Fruit fly (Drosophila melanogaster) whole organism, pupa: ENCODE data around the gene Crag.
A peak's percentile ranks its signal among the peaks of the same experiment; 100 is the strongest.

Experiments
- CG10348 ChIP-seq: fragments of 200-800 bp; sonication (Bioruptor generic); IDR thresholded peaks from 2 replicates; pipeline ENCODE4 v1.3.6; 2022; ENCODE audit warnings: missing biosample characterization, missing genetic modification characterization
- CG12605 ChIP-seq: fragments of 200-800 bp; sonication (Bioruptor generic); IDR thresholded peaks from 2 replicates; pipeline ENCODE4 v1.3.6; 2022; ENCODE audit warnings: missing biosample characterization, missing genetic modification characterization
- CG13204 ChIP-seq: fragments of 200-800 bp; sonication (Bioruptor generic); optimal IDR thresholded peaks from 2 replicates; lab custom pipeline; 2018; ENCODE audit warnings: missing biosample characterization, mild to moderate bottlenecking, missing genetic modification characterization, moderate library complexity
- CG14655 ChIP-seq: fragments of 200-800 bp; sonication (Bioruptor generic); optimal IDR thresholded peaks from 3 replicates; lab custom pipeline; 2017; ENCODE audit warnings: mild to moderate bottlenecking, missing biosample characterization, missing genetic modification reagents, missing genetic modification characterization
- CG15710 ChIP-seq: fragments of 200-800 bp; sonication (Bioruptor generic); optimal IDR thresholded peaks from 2 replicates; lab custom pipeline; 2018; ENCODE audit warnings: missing biosample characterization, mild to moderate bottlenecking, missing genetic modification characterization, moderate library complexity
- CG17806 ChIP-seq: fragments of 200-800 bp; sonication (Bioruptor generic); optimal IDR thresholded peaks from 2 replicates; lab custom pipeline; 2018; ENCODE audit warnings: missing biosample characterization, mild to moderate bottlenecking, missing genetic modification characterization, moderate library complexity
- CG32121 ChIP-seq: fragments of 200-800 bp; sonication (Bioruptor generic); IDR thresholded peaks from 2 replicates; pipeline ENCODE4 v1.3.6; 2022; ENCODE audit warnings: missing biosample characterization, missing genetic modification characterization
- CG34367 ChIP-seq: fragments of 200-800 bp; sonication (Bioruptor generic); optimal IDR thresholded peaks from 2 replicates; lab custom pipeline; 2018; ENCODE audit warnings: missing biosample characterization, mild to moderate bottlenecking, missing genetic modification characterization
- CG4496 ChIP-seq: fragments of 200-800 bp; sonication (Bioruptor generic); IDR thresholded peaks from 3 replicates; pipeline ENCODE4 v1.3.6; 2022; ENCODE audit warnings: missing biosample characterization, missing genetic modification characterization
- CG8159 ChIP-seq: fragments of 200-800 bp; sonication (Bioruptor generic); optimal IDR thresholded peaks from 3 replicates; lab custom pipeline; 2018; ENCODE audit warnings: missing biosample characterization, mild to moderate bottlenecking, missing genetic modification characterization, moderate library complexity
- CG8301 ChIP-seq: fragments of 200-800 bp; sonication (Bioruptor generic); optimal IDR thresholded peaks from 2 replicates; lab custom pipeline; 2018; ENCODE audit warnings: missing biosample characterization, mild to moderate bottlenecking, missing genetic modification characterization
- CG9948 ChIP-seq: fragments of 200-800 bp; sonication (Bioruptor generic); optimal IDR thresholded peaks from 2 replicates; lab custom pipeline; 2018; ENCODE audit warnings: missing biosample characterization, mild to moderate bottlenecking, missing genetic modification characterization, moderate library complexity
- D1 ChIP-seq: fragments of 200-800 bp; sonication (Bioruptor generic); optimal IDR thresholded peaks from 2 replicates; lab custom pipeline; 2018; ENCODE audit warnings: missing biosample characterization, mild to moderate bottlenecking, missing genetic modification characterization, moderate library complexity
- EcR ChIP-seq: fragments of 200-800 bp; sonication (Bioruptor generic); optimal IDR thresholded peaks from 3 replicates; lab custom pipeline; 2019; ENCODE audit warnings: missing biosample characterization, missing genetic modification characterization, mild to moderate bottlenecking, moderate library complexity, missing genetic modification reagents
- Ets98B ChIP-seq: fragments of 200-800 bp; sonication (Bioruptor generic); IDR thresholded peaks from 2 replicates; pipeline ENCODE4 v1.3.6; 2022; ENCODE audit warnings: missing biosample characterization, missing genetic modification characterization
- Pif1A ChIP-seq: fragments of 200-800 bp; sonication (Bioruptor generic); optimal IDR thresholded peaks from 3 replicates; lab custom pipeline; 2016; ENCODE audit warnings: missing biosample characterization, missing genetic modification characterization
- Pif1B ChIP-seq: fragments of 200-800 bp; sonication (Bioruptor generic); optimal IDR thresholded peaks from 3 replicates; lab custom pipeline; 2016; ENCODE audit warnings: missing biosample characterization, missing genetic modification characterization
- Snoo ChIP-seq: fragments of 200-800 bp; sonication (Bioruptor generic); optimal IDR thresholded peaks from 3 replicates; lab custom pipeline; 2017; ENCODE audit warnings: missing biosample characterization, mild to moderate bottlenecking, missing genetic modification characterization, inconsistent platforms
- fd96Ca ChIP-seq: fragments of 200-800 bp; sonication (Bioruptor generic); IDR thresholded peaks from 3 replicates; pipeline ENCODE4 v1.3.6; 2022; ENCODE audit warnings: missing biosample characterization, missing genetic modification characterization
- gl ChIP-seq: fragments of 200-800 bp; sonication (Bioruptor generic); optimal IDR thresholded peaks from 2 replicates; lab custom pipeline; 2018; ENCODE audit warnings: missing biosample characterization, mild to moderate bottlenecking, missing genetic modification characterization
- rn ChIP-seq: fragments of 200-800 bp; sonication (Bioruptor generic); IDR thresholded peaks from 2 replicates; pipeline ENCODE4 v1.3.6; 2022; ENCODE audit warnings: missing biosample characterization, missing genetic modification characterization

The Crag gene

dm6 chrX:8573744-8574484, 17.9 kb upstream of the Crag start, which contains the start of gene CG12065:
Gene CG12065 (plus strand): TSS chrX:8574306.
- TF ChIP-seq Pif1A (GFP tag; lab: Kevin White, UChicago), result peak; percentile 25
- peak; percentile 48 for TF ChIP-seq Pif1B
- TF ChIP-seq CG13204 (GFP tag; lab: Kevin White, UChicago), result no peak
- TF ChIP-seq CG8159 (tag; lab: Kevin White, UChicago), result peak; percentile 2
- no peak for TF ChIP-seq rn
- no peak for TF ChIP-seq EcR

dm6 chrX:8574672-8575350, 17.0 kb upstream of the Crag start:
- TF ChIP-seq CG8301 (tag; lab: Kevin White, UChicago) (peak; percentile 48), CG4496 (GFP tag; lab: Robert Waterston, UW) (peak; percentile 30; the same call in 1 of the 3 replicates), EcR (no peak), gl (tag; lab: Kevin White, UChicago) (no peak), CG32121 (GFP tag; lab: Robert Waterston, UW) (no peak), rn (0 out of 2 replicates have a peak, but pooled peaks have one; percentile 4), Pif1A (GFP tag; lab: Kevin White, UChicago) (peak; percentile 52), CG14655 (GFP tag; lab: Kevin White, UChicago) (peak; percentile 51), Ets98B (GFP tag; lab: Robert Waterston, UW) (peak; percentile 31; the same call in 1 of the 2 replicates), fd96Ca (GFP tag; lab: Robert Waterston, UW) (peak; percentile 48; the same call in 2 of the 3 replicates), Snoo (tag; lab: Kevin White, UChicago) (peak; percentile 46), CG34367 (peak; percentile 33), Pif1B (peak; percentile 58), CG10348 (GFP tag; lab: Robert Waterston, UW) (no peak), CG13204 (GFP tag; lab: Kevin White, UChicago) (no peak), CG12605 (GFP tag; lab: Robert Waterston, UW) (peak; percentile 25), CG9948 (peak; percentile 29), CG15710 (tag; lab: Kevin White, UChicago) (peak; percentile 21), CG8159 (tag; lab: Kevin White, UChicago) (peak; percentile 58), D1 (no peak), CG17806 (tag; lab: Kevin White, UChicago) (peak; percentile 45)

- TF ChIP-seq CG15710 (tag; lab: Kevin White, UChicago), result no peak
- TF ChIP-seq D1, result no peak
- TF ChIP-seq CG14655 (GFP tag; lab: Kevin White, UChicago), result no peak
- TF ChIP-seq fd96Ca (GFP tag; lab: Robert Waterston, UW), result no peak
- TF ChIP-seq CG17806 (tag; lab: Kevin White, UChicago), result no peak
- no peak for TF ChIP-seq gl (tag; lab: Kevin White, UChicago)
- TF ChIP-seq Pif1B, result no peak
- no peak for TF ChIP-seq CG34367
- TF ChIP-seq CG9948, result no peak
- TF ChIP-seq, all 21 proteins: peak for 0
These were observed 15.2 kb upstream of the Crag start for dm6 chrX:8576675-8577074.

- TF ChIP-seq CG14655 (GFP tag; lab: Kevin White, UChicago) (no peak), D1 (no peak), CG32121 (GFP tag; lab: Robert Waterston, UW) (no peak), Ets98B (GFP tag; lab: Robert Waterston, UW) (no peak), CG17806 (tag; lab: Kevin White, UChicago) (no peak), Pif1B (no peak), CG34367 (no peak), CG15710 (tag; lab: Kevin White, UChicago) (no peak), CG13204 (GFP tag; lab: Kevin White, UChicago) (no peak), rn (no peak), CG9948 (no peak)
These were observed 12.7 kb upstream of the Crag start for dm6 chrX:8579097-8579496.

dm6 chrX:8579875-8580274, 12.0 kb upstream of the Crag start:
- TF ChIP-seq CG4496 (GFP tag; lab: Robert Waterston, UW) (no peak), CG9948 (no peak), CG8159 (tag; lab: Kevin White, UChicago) (no peak), CG10348 (GFP tag; lab: Robert Waterston, UW) (no peak), CG14655 (GFP tag; lab: Kevin White, UChicago) (no peak), Snoo (tag; lab: Kevin White, UChicago) (no peak), CG13204 (GFP tag; lab: Kevin White, UChicago) (no peak), CG32121 (GFP tag; lab: Robert Waterston, UW) (no peak), fd96Ca (GFP tag; lab: Robert Waterston, UW) (no peak), CG17806 (tag; lab: Kevin White, UChicago) (no peak), CG8301 (tag; lab: Kevin White, UChicago) (no peak), CG12605 (GFP tag; lab: Robert Waterston, UW) (no peak), CG15710 (tag; lab: Kevin White, UChicago) (no peak), CG34367 (no peak), rn (no peak), Pif1A (GFP tag; lab: Kevin White, UChicago) (no peak), Ets98B (GFP tag; lab: Robert Waterston, UW) (no peak), D1 (no peak), EcR (no peak), gl (tag; lab: Kevin White, UChicago) (no peak)
